Fruit fly (Drosophila melanogaster) Kc167 (cell line): ENCODE data around the gene CG31960.

Source experiments
- Myc ChIP-seq: fragments of >200 bp; optimal IDR thresholded peaks from 2 replicates; lab custom pipeline; 2017; ENCODE audit warnings: missing external identifiers
- Sin3A ChIP-seq: fragments of >200 bp; optimal IDR thresholded peaks from 2 replicates; lab custom pipeline; 2018; ENCODE audit warnings: missing external identifiers
- h ChIP-seq: fragments of >200 bp; optimal IDR thresholded peaks from 3 replicates; lab custom pipeline; 2018; ENCODE audit warnings: missing external identifiers

DNA sequence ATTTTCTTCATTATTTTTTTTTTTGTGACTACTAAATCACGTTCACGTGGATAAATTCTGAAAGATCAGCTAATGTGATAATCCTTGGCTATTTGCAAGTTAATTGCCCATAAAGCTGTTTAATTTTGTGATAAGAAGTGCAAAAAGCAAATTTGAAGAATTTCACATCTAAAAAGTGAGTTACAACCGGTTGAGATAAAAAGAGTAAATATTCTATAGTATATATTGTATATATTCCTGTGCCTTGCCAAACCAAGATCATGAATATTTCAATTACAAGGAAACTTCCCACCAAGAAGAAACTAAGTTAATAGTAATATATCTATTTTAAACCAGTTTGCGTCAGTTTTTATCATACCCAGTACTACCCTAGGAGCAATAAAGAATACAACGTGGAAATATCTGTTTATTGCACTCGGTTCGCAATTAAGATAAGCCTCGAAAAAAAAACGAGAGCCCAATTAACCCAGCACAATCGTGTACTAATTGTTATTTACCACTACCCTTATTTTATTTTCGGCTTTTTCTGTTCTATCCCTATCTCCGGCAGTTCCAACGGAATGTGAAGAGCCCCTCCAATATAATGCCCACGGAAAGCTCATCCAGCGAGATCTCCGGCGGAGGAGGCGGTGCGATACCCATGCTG, 5.5 kb upstream of the CG31960 start:
- no peak for TF ChIP-seq h (lab: Kevin White, UChicago)
- TF ChIP-seq Myc: no peak
- TF ChIP-seq Sin3A (lab: Kevin White, UChicago): no peak
